Worm (Caenorhabditis elegans): Measurements from ENCODE around the gene F39F10.4.

- TF ChIP-seq madf-6 (GFP tag; IDR thresholded peaks at IDR 0.05) (no peak), T07F8.4 (tag; optimal IDR thresholded peaks at IDR 0.05) (no peak), D2030.7 (GFP tag; IDR thresholded peaks at IDR 0.05) (no peak), ama-1 (optimal IDR thresholded peaks at IDR 0.05) (no peak), ama-1 (GFP tag; optimal IDR thresholded peaks at IDR 0.05) (no peak), snpc-4 (GFP tag; optimal IDR thresholded peaks at IDR 0.05) (no peak), snpc-4 (tag; optimal IDR thresholded peaks at IDR 0.05) (no peak)
Measured at ce11 chrX:16923636-16924035, 20.1 kb upstream of the F39F10.4 start, which contains the start of gene C30E1.4.

All from whole organism, young adult.